Worm (Caenorhabditis elegans) whole organism, young adult: ENCODE results near the gene srlf-4.

ENCODE experiments used
- F37B4.10 ChIP-seq: fragments of 200-800 bp; sonication (Bioruptor generic); IDR thresholded peaks from 2 replicates; pipeline ENCODE4 v1.3.6; 2022; ENCODE audit warnings: missing genetic modification characterization, missing compliant biosample characterization
- T07F8.4 ChIP-seq: sonication (generic microtip); optimal IDR thresholded peaks from 2 replicates; lab custom pipeline; 2016; ENCODE audit warnings: mild to moderate bottlenecking, missing genetic modification characterization, moderate library complexity, missing compliant biosample characterization
- attf-3 ChIP-seq: fragments of 200-800 bp; sonication (Bioruptor generic); conservative IDR thresholded peaks from 2 replicates; pipeline ENCODE4 v1.3.6; 2022; ENCODE audit warnings: missing genetic modification reagents, missing genetic modification characterization, missing compliant biosample characterization
- dox-1 ChIP-seq: fragments of 200-800 bp; sonication (Bioruptor generic); IDR thresholded peaks from 2 replicates; pipeline ENCODE4 v1.3.6; 2022; ENCODE audit warnings: missing genetic modification reagents, missing genetic modification characterization, missing compliant biosample characterization
- dpl-1 ChIP-seq: fragments of 150-350 bp; optimal IDR thresholded peaks from 2 replicates; lab custom pipeline; 2014; ENCODE audit warnings: missing biosample characterization, missing genetic modification reagents, missing genetic modification characterization
- hlh-26 ChIP-seq: fragments of 200-800 bp; sonication (Bioruptor generic); conservative IDR thresholded peaks from 2 replicates; pipeline ENCODE4 v1.3.6; 2022; ENCODE audit warnings: missing genetic modification reagents, missing genetic modification characterization, missing compliant biosample characterization
- madf-10 ChIP-seq: sonication (generic microtip); optimal IDR thresholded peaks from 2 replicates; lab custom pipeline; 2016; ENCODE audit warnings: mild to moderate bottlenecking, missing genetic modification characterization, missing compliant biosample characterization
- nfya-1 ChIP-seq: sonication (generic microtip); optimal IDR thresholded peaks from 2 replicates; lab custom pipeline; 2017; ENCODE audit warnings: antibody characterized with exemption, missing compliant biosample characterization, missing genetic modification characterization, borderline replicate concordance; ENCODE audit not compliant: insufficient read depth
- nfya-2 ChIP-seq: fragments of 200-800 bp; sonication (Bioruptor generic); IDR thresholded peaks from 2 replicates; pipeline ENCODE4 v1.3.6; 2022; ENCODE audit warnings: missing genetic modification reagents, missing genetic modification characterization, missing compliant biosample characterization
- pbrm-1 ChIP-seq: fragments of 200-800 bp; sonication (Bioruptor generic); IDR thresholded peaks from 2 replicates; pipeline ENCODE4 v1.3.6; 2022; ENCODE audit warnings: missing genetic modification reagents, missing genetic modification characterization, missing compliant biosample characterization
- snpc-1.3 ChIP-seq: sonication (generic microtip); optimal IDR thresholded peaks from 2 replicates; lab custom pipeline; 2017; ENCODE audit warnings: missing genetic modification characterization, mild to moderate bottlenecking, missing compliant biosample characterization, antibody characterized with exemption, moderate library complexity, missing genotype, missing genetic modification reagents; ENCODE audit not compliant: insufficient read depth
- unc-62 ChIP-seq: fragments of 150-350 bp; optimal IDR thresholded peaks from 2 replicates; lab custom pipeline; 2014; ENCODE audit warnings: missing biosample characterization, missing genetic modification reagents, missing genetic modification characterization

ce11 chrIV:12886012-12886411 is 38.2 kb downstream of the srlf-4 start:
- TF ChIP-seq snpc-1.3 (tag; lab: Kevin White, UChicago): no peak
- TF ChIP-seq pbrm-1 (GFP tag; lab: Robert Waterston, UW): no peak
- no peak for TF ChIP-seq dpl-1 (GFP tag; lab: Kevin White, UChicago)
- no peak for TF ChIP-seq T07F8.4 (tag; lab: Kevin White, UChicago)
- TF ChIP-seq unc-62 (GFP tag; lab: Kevin White, UChicago): no peak
- TF ChIP-seq hlh-26 (GFP tag; lab: Robert Waterston, UW): no peak
- no peak for TF ChIP-seq nfya-1 (tag; lab: Kevin White, UChicago)
- no peak for TF ChIP-seq dox-1 (GFP tag; lab: Robert Waterston, UW)
- no peak for TF ChIP-seq nfya-2
- no peak for TF ChIP-seq attf-3 (GFP tag; lab: Robert Waterston, UW)
- no peak for TF ChIP-seq F37B4.10 (GFP tag; lab: Robert Waterston, UW)
- no peak for TF ChIP-seq madf-10 (tag; lab: Kevin White, UChicago)
